Worm (Caenorhabditis elegans) whole organism, L3 larva: ENCODE results near the gene C33G8.2.
A peak's percentile ranks its signal among the peaks of the same experiment; 100 is the strongest.
"Not testable (repeated sequence)": the region's sequence is repeated elsewhere in the genome, so short reads cannot be mapped to it uniquely, and the experiment has no call there.

ENCODE experiments used
- R02D3.7 ChIP-seq: fragments of 150-350 bp; optimal IDR thresholded peaks from 2 replicates; lab custom pipeline; 2014; ENCODE audit warnings: missing biosample characterization, missing genetic modification characterization
- ama-1 ChIP-seq: fragments of 150-350 bp; optimal IDR thresholded peaks from 2 replicates; lab custom pipeline; 2018
- ceh-28 ChIP-seq: fragments of 150-350 bp; optimal IDR thresholded peaks from 2 replicates; lab custom pipeline; 2014; ENCODE audit warnings: missing biosample characterization, missing genetic modification reagents, missing genetic modification characterization
- ceh-9 ChIP-seq: sonication (generic microtip); optimal IDR thresholded peaks from 2 replicates; lab custom pipeline; 2018; ENCODE audit warnings: missing biosample characterization, missing genetic modification characterization
- daf-12 ChIP-seq: fragments of 150-350 bp; optimal IDR thresholded peaks from 2 replicates; lab custom pipeline; 2014; ENCODE audit warnings: missing biosample characterization, missing genetic modification reagents, missing genetic modification characterization
- egl-27 ChIP-seq: sonication (generic microtip); optimal IDR thresholded peaks from 4 replicates; lab custom pipeline; 2017; ENCODE audit warnings: missing biosample characterization, missing genetic modification reagents, missing genetic modification characterization
- egl-5 ChIP-seq: fragments of 150-350 bp; optimal IDR thresholded peaks from 2 replicates; lab custom pipeline; 2017; ENCODE audit warnings: missing biosample characterization, missing genetic modification reagents, missing genetic modification characterization, inconsistent platforms
- elt-2 ChIP-seq: sonication (generic microtip); optimal IDR thresholded peaks from 2 replicates; lab custom pipeline; 2016; ENCODE audit warnings: missing genetic modification reagents, mild to moderate bottlenecking, missing genetic modification characterization, missing compliant biosample characterization
- elt-3 ChIP-seq, 3 experiments: fragments of 150-350 bp in 1 of 3; sonication (generic microtip) in 2 of 3; optimal IDR thresholded peaks; 2 replicates in 2 of 3; 4 replicates in 1 of 3; lab custom pipeline; 2014 to 2017; ENCODE audit warnings: missing biosample characterization in 3 of 3, missing genetic modification characterization in 3 of 3
- fkh-10 ChIP-seq: sonication (generic microtip); optimal IDR thresholded peaks from 2 replicates; lab custom pipeline; 2017; ENCODE audit warnings: missing biosample characterization, missing genetic modification reagents, missing genetic modification characterization
- hmg-11 ChIP-seq: sonication (generic microtip); optimal IDR thresholded peaks from 2 replicates; lab custom pipeline; 2016; ENCODE audit warnings: missing genetic modification characterization, missing compliant biosample characterization
- jun-1 ChIP-seq: fragments of 150-350 bp; optimal IDR thresholded peaks from 2 replicates; lab custom pipeline; 2014; ENCODE audit warnings: missing biosample characterization, missing genetic modification reagents, missing genetic modification characterization
- lin-15B ChIP-seq: fragments of 150-350 bp; optimal IDR thresholded peaks from 2 replicates; lab custom pipeline; 2014; ENCODE audit warnings: missing biosample characterization, missing genetic modification characterization
- lin-39 ChIP-seq: fragments of 150-350 bp; optimal IDR thresholded peaks from 2 replicates; lab custom pipeline; 2018; ENCODE audit warnings: missing biosample characterization, missing genetic modification reagents, missing genetic modification characterization
- lsy-12 ChIP-seq: sonication (generic microtip); optimal IDR thresholded peaks from 2 replicates; lab custom pipeline; 2016; ENCODE audit warnings: mild to moderate bottlenecking, missing genetic modification characterization, missing compliant biosample characterization
- mdl-1 ChIP-seq: fragments of 150-350 bp; optimal IDR thresholded peaks from 2 replicates; lab custom pipeline; 2014; ENCODE audit warnings: missing biosample characterization, missing genetic modification characterization
- nfya-1 ChIP-seq: sonication (generic microtip); optimal IDR thresholded peaks from 2 replicates; lab custom pipeline; 2017; ENCODE audit warnings: missing genetic modification characterization, mild to moderate bottlenecking, missing compliant biosample characterization, antibody characterized with exemption, moderate library complexity; ENCODE audit not compliant: insufficient read depth
- nhr-11 ChIP-seq: fragments of 150-350 bp; optimal IDR thresholded peaks from 2 replicates; lab custom pipeline; 2014; ENCODE audit warnings: missing biosample characterization, missing genetic modification characterization
- nhr-12 ChIP-seq: fragments of 150-350 bp; optimal IDR thresholded peaks from 2 replicates; lab custom pipeline; 2014; ENCODE audit warnings: missing biosample characterization, missing genetic modification characterization
- nhr-23 ChIP-seq: fragments of 150-350 bp; optimal IDR thresholded peaks from 2 replicates; lab custom pipeline; 2014; ENCODE audit warnings: missing biosample characterization, missing genetic modification reagents, missing genetic modification characterization
- nhr-25 ChIP-seq: sonication (generic microtip); optimal IDR thresholded peaks from 2 replicates; lab custom pipeline; 2017; ENCODE audit warnings: missing biosample characterization, missing genetic modification characterization
- nhr-28 ChIP-seq: fragments of 150-350 bp; optimal IDR thresholded peaks from 2 replicates; lab custom pipeline; 2014; ENCODE audit warnings: missing biosample characterization, missing genetic modification characterization
- nhr-43 ChIP-seq: sonication (generic microtip); optimal IDR thresholded peaks from 2 replicates; lab custom pipeline; 2016; ENCODE audit warnings: mild to moderate bottlenecking, missing genetic modification characterization, missing compliant biosample characterization; ENCODE audit not compliant: poor library complexity, severe bottlenecking
- nhr-67 ChIP-seq: fragments of 150-350 bp; optimal IDR thresholded peaks from 2 replicates; lab custom pipeline; 2014; ENCODE audit warnings: missing biosample characterization, missing genetic modification characterization
- nhr-77 ChIP-seq: fragments of 150-350 bp; optimal IDR thresholded peaks from 2 replicates; lab custom pipeline; 2014; ENCODE audit warnings: missing biosample characterization, missing genetic modification characterization
- pha-4 ChIP-seq: fragments of 150-350 bp; optimal IDR thresholded peaks from 2 replicates; lab custom pipeline; 2014; ENCODE audit warnings: missing biosample characterization, missing genetic modification reagents, missing genetic modification characterization
- pqm-1 ChIP-seq: fragments of 150-350 bp; optimal IDR thresholded peaks from 2 replicates; lab custom pipeline; 2017; ENCODE audit warnings: missing biosample characterization, missing genetic modification characterization, inconsistent platforms
- skn-1 ChIP-seq: fragments of 150-350 bp; optimal IDR thresholded peaks from 2 replicates; lab custom pipeline; 2014; ENCODE audit warnings: missing biosample characterization, missing genetic modification characterization
- snpc-4 ChIP-seq: fragments of 150-350 bp; optimal IDR thresholded peaks from 2 replicates; lab custom pipeline; 2014; ENCODE audit warnings: missing biosample characterization, missing genetic modification characterization
- tbx-2 ChIP-seq: sonication (generic microtip); optimal IDR thresholded peaks from 2 replicates; lab custom pipeline; 2016; ENCODE audit warnings: mild to moderate bottlenecking, missing genetic modification characterization, missing compliant biosample characterization
- unc-39 ChIP-seq: sonication (generic microtip); optimal IDR thresholded peaks from 4 replicates; lab custom pipeline; 2017; ENCODE audit warnings: missing biosample characterization, missing genetic modification characterization
- unc-62 ChIP-seq: fragments of 150-350 bp; sonication (generic microtip); optimal IDR thresholded peaks from 4 replicates; lab custom pipeline; 2014; ENCODE audit warnings: missing biosample characterization, missing genetic modification reagents, missing genetic modification characterization
- zag-1 ChIP-seq: fragments of 150-350 bp; optimal IDR thresholded peaks from 2 replicates; lab custom pipeline; 2014; ENCODE audit warnings: missing biosample characterization, missing genetic modification characterization
- ztf-11 ChIP-seq: fragments of 150-350 bp; optimal IDR thresholded peaks from 2 replicates; lab custom pipeline; 2014; ENCODE audit warnings: missing biosample characterization, missing genetic modification characterization
- ztf-4 ChIP-seq: fragments of 150-350 bp; optimal IDR thresholded peaks from 2 replicates; lab custom pipeline; 2014; ENCODE audit warnings: missing biosample characterization, missing genetic modification characterization

C33G8.2 gene

ce11 chrV:7057795-7058194 is 48.2 kb downstream of the C33G8.2 start, which contains the start of gene Y57E12AL.2:
Gene Y57E12AL.2, plus strand, starts transcription at chrV:7058095.
- TF ChIP-seq elt-3 (tag; optimal IDR thresholded peaks at IDR 0.05; lab: Kevin White, UChicago); nhr-11 (tag; lab: Kevin White, UChicago); lin-39 (tag; lab: Kevin White, UChicago): not testable (repeated sequence)

- TF ChIP-seq ceh-9 (tag; lab: Kevin White, UChicago) (no peak), ama-1 (lab: Kevin White, UChicago) (peak; percentile 51), nhr-67 (tag; lab: Kevin White, UChicago) (no peak)
- TF ChIP-seq, all 47 proteins: peak for 1
Measured at ce11 chrV:7059350-7059749, 49.8 kb downstream of the C33G8.2 start, which contains the start of gene mdt-6. Gene mdt-6, minus strand, starts transcription at chrV:7059624.

- TF ChIP-seq mdl-1 (tag; lab: Kevin White, UChicago) (no peak), jun-1 (tag; lab: Kevin White, UChicago) (peak; percentile 69), egl-5 (tag; lab: Kevin White, UChicago) (peak; percentile 78), zag-1 (tag; lab: Kevin White, UChicago) (no peak), lin-39 (tag; lab: Kevin White, UChicago) (peak; percentile 58), nhr-28 (no peak), egl-27 (no peak), lin-15B (peak; percentile 70), nfya-1 (tag; lab: Kevin White, UChicago) (peak; percentile 78), unc-39 (tag; lab: Kevin White, UChicago) (no peak), nhr-77 (tag; lab: Kevin White, UChicago) (peak; percentile 11), ztf-11 (tag; lab: Kevin White, UChicago) (no peak), nhr-12 (tag; lab: Kevin White, UChicago) (no peak), unc-62 (GFP tag; lab: Kevin White, UChicago) (no peak), nhr-43 (peak; percentile 88), daf-12 (tag; lab: Kevin White, UChicago) (no peak), R02D3.7 (tag; lab: Kevin White, UChicago) (peak; percentile 35), tbx-2 (tag; lab: Kevin White, UChicago) (peak; percentile 50), elt-2 (tag; lab: Kevin White, UChicago) (peak; percentile 48), snpc-4 (tag; lab: Kevin White, UChicago) (peak; percentile 93), skn-1 (tag; lab: Kevin White, UChicago) (peak; percentile 95), nhr-23 (tag; lab: Kevin White, UChicago) (peak; percentile 92), pqm-1 (peak; percentile 33), nhr-25 (peak; percentile 90), lsy-12 (tag; lab: Kevin White, UChicago) (peak; percentile 52), ztf-4 (peak; percentile 26), ama-1 (lab: Kevin White, UChicago) (peak; percentile 31), hmg-11 (peak; percentile 57), fkh-10 (GFP tag; lab: Kevin White, UChicago) (no peak), pha-4 (tag; lab: Kevin White, UChicago) (peak; percentile 81), ceh-28 (tag; lab: Kevin White, UChicago) (peak; percentile 86)
Measured at ce11 chrV:7060396-7060795, 50.8 kb downstream of the C33G8.2 start, which contains the start of the genes Y57E12AL.6 and Y57E12AL.1. Gene Y57E12AL.6, minus strand, starts transcription at chrV:7060470. Gene Y57E12AL.1, plus strand, starts transcription at chrV:7060530.
